Worm (Caenorhabditis elegans) whole organism, L3 larva: ENCODE data around the gene Y46G5A.8.

Experiments used
- R02D3.7 ChIP-seq: fragments of 150-350 bp; optimal IDR thresholded peaks from 2 replicates; lab custom pipeline; 2014; ENCODE audit warnings: missing biosample characterization, missing genetic modification characterization
- ama-1 ChIP-seq: fragments of 150-350 bp; optimal IDR thresholded peaks from 2 replicates; lab custom pipeline; 2018
- ceh-28 ChIP-seq: fragments of 150-350 bp; optimal IDR thresholded peaks from 2 replicates; lab custom pipeline; 2014; ENCODE audit warnings: missing biosample characterization, missing genetic modification reagents, missing genetic modification characterization
- daf-12 ChIP-seq: fragments of 150-350 bp; optimal IDR thresholded peaks from 2 replicates; lab custom pipeline; 2014; ENCODE audit warnings: missing biosample characterization, missing genetic modification reagents, missing genetic modification characterization
- egl-5 ChIP-seq: fragments of 150-350 bp; optimal IDR thresholded peaks from 2 replicates; lab custom pipeline; 2017; ENCODE audit warnings: missing biosample characterization, missing genetic modification reagents, missing genetic modification characterization, inconsistent platforms
- elt-1 ChIP-seq: fragments of 150-350 bp; optimal IDR thresholded peaks from 2 replicates; lab custom pipeline; 2014; ENCODE audit warnings: missing biosample characterization, missing genetic modification characterization
- elt-2 ChIP-seq: sonication (generic microtip); optimal IDR thresholded peaks from 2 replicates; lab custom pipeline; 2016; ENCODE audit warnings: missing genetic modification reagents, mild to moderate bottlenecking, missing genetic modification characterization, missing compliant biosample characterization
- elt-3 ChIP-seq, 3 experiments: fragments of 150-350 bp in 1 of 3; sonication (generic microtip) in 2 of 3; optimal IDR thresholded peaks; 2 replicates in 2 of 3; 4 replicates in 1 of 3; lab custom pipeline; 2014 to 2017; ENCODE audit warnings: missing biosample characterization in 3 of 3, missing genetic modification characterization in 3 of 3
- fkh-10 ChIP-seq: sonication (generic microtip); optimal IDR thresholded peaks from 2 replicates; lab custom pipeline; 2017; ENCODE audit warnings: missing biosample characterization, missing genetic modification reagents, missing genetic modification characterization
- fkh-2 ChIP-seq: fragments of 150-350 bp; optimal IDR thresholded peaks from 2 replicates; lab custom pipeline; 2014; ENCODE audit warnings: missing biosample characterization, missing genetic modification reagents, missing genetic modification characterization
- hmg-11 ChIP-seq: sonication (generic microtip); optimal IDR thresholded peaks from 2 replicates; lab custom pipeline; 2016; ENCODE audit warnings: missing genetic modification characterization, missing compliant biosample characterization
- jun-1 ChIP-seq: fragments of 150-350 bp; optimal IDR thresholded peaks from 2 replicates; lab custom pipeline; 2014; ENCODE audit warnings: missing biosample characterization, missing genetic modification reagents, missing genetic modification characterization
- lin-15B ChIP-seq: fragments of 150-350 bp; optimal IDR thresholded peaks from 2 replicates; lab custom pipeline; 2014; ENCODE audit warnings: missing biosample characterization, missing genetic modification characterization
- lin-39 ChIP-seq: fragments of 150-350 bp; optimal IDR thresholded peaks from 2 replicates; lab custom pipeline; 2018; ENCODE audit warnings: missing biosample characterization, missing genetic modification reagents, missing genetic modification characterization
- mdl-1 ChIP-seq: fragments of 150-350 bp; optimal IDR thresholded peaks from 2 replicates; lab custom pipeline; 2014; ENCODE audit warnings: missing biosample characterization, missing genetic modification characterization
- nfya-1 ChIP-seq: sonication (generic microtip); optimal IDR thresholded peaks from 2 replicates; lab custom pipeline; 2017; ENCODE audit warnings: missing genetic modification characterization, mild to moderate bottlenecking, missing compliant biosample characterization, antibody characterized with exemption, moderate library complexity; ENCODE audit not compliant: insufficient read depth
- nhr-11 ChIP-seq: fragments of 150-350 bp; optimal IDR thresholded peaks from 2 replicates; lab custom pipeline; 2014; ENCODE audit warnings: missing biosample characterization, missing genetic modification characterization
- nhr-23 ChIP-seq: fragments of 150-350 bp; optimal IDR thresholded peaks from 2 replicates; lab custom pipeline; 2014; ENCODE audit warnings: missing biosample characterization, missing genetic modification reagents, missing genetic modification characterization
- nhr-28 ChIP-seq: fragments of 150-350 bp; optimal IDR thresholded peaks from 2 replicates; lab custom pipeline; 2014; ENCODE audit warnings: missing biosample characterization, missing genetic modification characterization
- nhr-43 ChIP-seq: sonication (generic microtip); optimal IDR thresholded peaks from 2 replicates; lab custom pipeline; 2016; ENCODE audit warnings: mild to moderate bottlenecking, missing genetic modification characterization, missing compliant biosample characterization; ENCODE audit not compliant: poor library complexity, severe bottlenecking
- nhr-77 ChIP-seq: fragments of 150-350 bp; optimal IDR thresholded peaks from 2 replicates; lab custom pipeline; 2014; ENCODE audit warnings: missing biosample characterization, missing genetic modification characterization
- pha-4 ChIP-seq: fragments of 150-350 bp; optimal IDR thresholded peaks from 2 replicates; lab custom pipeline; 2014; ENCODE audit warnings: missing biosample characterization, missing genetic modification reagents, missing genetic modification characterization
- pqm-1 ChIP-seq: fragments of 150-350 bp; optimal IDR thresholded peaks from 2 replicates; lab custom pipeline; 2017; ENCODE audit warnings: missing biosample characterization, missing genetic modification characterization, inconsistent platforms
- skn-1 ChIP-seq: fragments of 150-350 bp; optimal IDR thresholded peaks from 2 replicates; lab custom pipeline; 2014; ENCODE audit warnings: missing biosample characterization, missing genetic modification characterization
- snpc-4 ChIP-seq: fragments of 150-350 bp; optimal IDR thresholded peaks from 2 replicates; lab custom pipeline; 2014; ENCODE audit warnings: missing biosample characterization, missing genetic modification characterization
- tbx-2 ChIP-seq: sonication (generic microtip); optimal IDR thresholded peaks from 2 replicates; lab custom pipeline; 2016; ENCODE audit warnings: mild to moderate bottlenecking, missing genetic modification characterization, missing compliant biosample characterization
- unc-39 ChIP-seq: sonication (generic microtip); optimal IDR thresholded peaks from 4 replicates; lab custom pipeline; 2017; ENCODE audit warnings: missing biosample characterization, missing genetic modification characterization
- unc-62 ChIP-seq: fragments of 150-350 bp; sonication (generic microtip); optimal IDR thresholded peaks from 4 replicates; lab custom pipeline; 2014; ENCODE audit warnings: missing biosample characterization, missing genetic modification reagents, missing genetic modification characterization
- zag-1 ChIP-seq: fragments of 150-350 bp; optimal IDR thresholded peaks from 2 replicates; lab custom pipeline; 2014; ENCODE audit warnings: missing biosample characterization, missing genetic modification characterization
- ztf-11 ChIP-seq: fragments of 150-350 bp; optimal IDR thresholded peaks from 2 replicates; lab custom pipeline; 2014; ENCODE audit warnings: missing biosample characterization, missing genetic modification characterization
- ztf-4 ChIP-seq: fragments of 150-350 bp; optimal IDR thresholded peaks from 2 replicates; lab custom pipeline; 2014; ENCODE audit warnings: missing biosample characterization, missing genetic modification characterization

Y46G5A.8 gene

DNA sequence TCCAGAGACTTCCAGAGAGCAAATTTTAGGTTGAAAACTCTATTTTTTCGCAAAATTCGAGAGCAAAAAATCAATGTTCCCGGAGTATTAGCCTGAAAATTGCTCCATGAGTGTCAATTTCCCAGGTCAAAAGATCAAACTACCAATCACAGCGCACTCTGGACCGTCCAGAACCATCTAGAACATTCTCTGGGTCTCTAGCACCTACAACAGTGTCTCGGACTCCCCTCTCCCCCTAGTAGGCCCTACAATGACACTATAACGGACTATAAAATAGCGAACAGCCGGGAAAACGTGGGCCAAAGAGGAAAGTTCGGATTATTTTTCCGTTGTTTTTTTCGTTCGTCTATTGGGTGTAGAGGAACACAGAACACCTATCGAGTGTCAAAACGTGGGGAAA lies 43.2 kb downstream of the Y46G5A.8 start:
- no peak for TF ChIP-seq jun-1
- TF ChIP-seq nhr-28 (tag; lab: Kevin White, UChicago): no peak
- no peak for TF ChIP-seq nhr-77
- no peak for TF ChIP-seq tbx-2 (tag; lab: Kevin White, UChicago)
- no peak for TF ChIP-seq nhr-23

DNA sequence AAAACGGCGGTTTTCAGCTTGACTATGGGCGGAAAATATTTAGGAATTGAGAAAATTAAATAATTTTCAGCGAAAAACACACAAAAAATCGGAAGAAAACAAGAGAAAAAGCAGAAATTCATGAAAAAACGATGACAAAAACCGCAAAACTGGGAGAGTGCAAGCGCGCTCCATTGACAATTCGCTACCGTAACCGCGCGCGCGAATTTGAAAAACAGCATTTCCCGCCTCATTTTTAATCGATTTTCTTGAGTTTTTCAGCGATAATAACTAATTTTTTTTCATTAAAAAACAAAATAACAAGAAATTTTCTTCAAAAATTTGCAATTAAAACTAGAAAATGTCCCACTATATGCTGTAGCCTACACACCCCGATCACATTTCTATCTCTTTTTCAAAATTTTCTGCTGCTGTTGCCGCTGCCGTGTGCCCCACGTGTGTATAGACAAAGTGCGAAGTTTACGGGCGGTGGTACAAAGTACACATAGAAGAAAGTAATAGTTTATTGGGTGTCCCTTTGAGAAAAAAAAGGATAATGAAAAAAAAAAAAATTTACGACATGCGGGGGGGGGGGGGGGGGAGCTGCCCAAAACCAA lies 43.9 kb downstream of the Y46G5A.8 start:
- no peak for TF ChIP-seq ceh-28 (tag; lab: Kevin White, UChicago)
- peak; percentile 43 for TF ChIP-seq nhr-11 (tag; lab: Kevin White, UChicago)
- peak; percentile 18 for TF ChIP-seq nhr-23
- TF ChIP-seq zag-1 (tag; lab: Kevin White, UChicago): no peak
- TF ChIP-seq nfya-1 (tag; lab: Kevin White, UChicago): peak; percentile 32
- peak; percentile 15 for TF ChIP-seq elt-2 (tag; lab: Kevin White, UChicago)
- peak; percentile 18 for TF ChIP-seq pha-4 (tag; lab: Kevin White, UChicago)
- peak; percentile 0 for TF ChIP-seq lin-15B (tag; lab: Kevin White, UChicago)
- TF ChIP-seq egl-5 (tag; lab: Kevin White, UChicago): no peak
- TF ChIP-seq daf-12 (tag; lab: Kevin White, UChicago): no peak
- TF ChIP-seq nhr-43 (tag; lab: Kevin White, UChicago): peak; percentile 7
- TF ChIP-seq, all 47 proteins: peak for 7

ce11 chrII:12805161-12805560 lies 49.0 kb downstream of the Y46G5A.8 start, which contains the start of the genes Y46G5A.18 and Y46G5A.47:
Gene Y46G5A.18, minus strand, starts transcription at chrII:12805261.
Gene Y46G5A.47, minus strand, starts transcription at chrII:12805306.
- TF ChIP-seq ztf-11 (tag; lab: Kevin White, UChicago): no peak
- no peak for TF ChIP-seq nhr-77
- TF ChIP-seq lin-39: no peak
- no peak for TF ChIP-seq snpc-4 (tag; lab: Kevin White, UChicago)
- no peak for TF ChIP-seq nhr-43 (tag; lab: Kevin White, UChicago)
- no peak for TF ChIP-seq ama-1 (lab: Kevin White, UChicago)
- no peak for TF ChIP-seq skn-1 (tag; lab: Kevin White, UChicago)
- TF ChIP-seq fkh-2: no peak
- no peak for TF ChIP-seq unc-62

DNA sequence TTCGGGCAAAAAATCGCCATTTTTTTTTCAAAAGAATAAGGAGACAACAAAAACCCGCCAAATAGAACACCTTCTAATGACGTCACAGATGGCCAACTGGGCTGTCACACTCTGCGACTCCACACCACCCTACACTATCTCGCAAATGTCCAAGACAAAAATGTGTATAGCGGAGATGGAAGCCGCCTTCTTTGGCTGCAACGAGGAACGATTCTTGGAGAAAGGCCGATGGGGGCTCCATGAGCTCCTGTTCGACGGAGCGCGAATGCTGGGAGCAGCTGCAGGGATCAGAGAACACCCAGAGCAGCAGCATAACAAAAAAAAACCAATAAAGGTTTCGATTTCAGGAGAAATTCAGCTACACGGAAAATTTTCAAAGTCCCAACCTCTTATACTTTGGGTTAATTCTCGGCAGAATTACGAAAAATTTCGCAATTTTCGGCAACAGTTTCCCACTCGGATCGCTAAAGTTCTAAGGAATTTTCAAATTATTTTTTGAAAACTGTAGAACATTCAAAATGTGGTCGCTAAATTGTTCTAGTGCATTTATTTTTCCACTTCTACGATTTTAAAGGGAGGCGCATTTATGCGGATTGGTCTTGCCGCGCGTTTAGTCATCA lies 49.7 kb downstream of the Y46G5A.8 start:
- TF ChIP-seq lin-15B (tag; lab: Kevin White, UChicago) (peak; percentile 79), nfya-1 (tag; lab: Kevin White, UChicago) (peak; percentile 72), unc-62 (no peak), nhr-23 (no peak), hmg-11 (tag; lab: Kevin White, UChicago) (peak; percentile 79), elt-2 (tag; lab: Kevin White, UChicago) (no peak), egl-5 (tag; lab: Kevin White, UChicago) (peak; percentile 1), elt-3 (tag; optimal IDR thresholded peaks at IDR 0.05; lab: Kevin White, UChicago) (no peak), ama-1 (lab: Kevin White, UChicago) (peak; percentile 29), daf-12 (tag; lab: Kevin White, UChicago) (no peak), snpc-4 (tag; lab: Kevin White, UChicago) (no peak), jun-1 (no peak), fkh-10 (GFP tag; lab: Kevin White, UChicago) (no peak), lin-39 (peak; percentile 58), pha-4 (tag; lab: Kevin White, UChicago) (peak; percentile 21), mdl-1 (tag; lab: Kevin White, UChicago) (no peak), tbx-2 (tag; lab: Kevin White, UChicago) (no peak), R02D3.7 (tag; lab: Kevin White, UChicago) (no peak), ztf-4 (tag; lab: Kevin White, UChicago) (no peak), skn-1 (tag; lab: Kevin White, UChicago) (no peak), elt-1 (tag; lab: Kevin White, UChicago) (no peak), pqm-1 (tag; lab: Kevin White, UChicago) (no peak)

- peak; percentile 28 for TF ChIP-seq pqm-1 (tag; lab: Kevin White, UChicago)
- TF ChIP-seq elt-2 (tag; lab: Kevin White, UChicago): peak; percentile 59
- no peak for TF ChIP-seq unc-39
These were observed 50.6 kb downstream of the Y46G5A.8 start, which contains the start of gene spds-1 for ce11 chrII:12806602-12807182. Gene spds-1, plus strand, starts transcription at chrII:12806899.
